Fruit fly (Drosophila melanogaster): ENCODE measurements around the gene CG32536.

The CG32536 gene

DNA sequence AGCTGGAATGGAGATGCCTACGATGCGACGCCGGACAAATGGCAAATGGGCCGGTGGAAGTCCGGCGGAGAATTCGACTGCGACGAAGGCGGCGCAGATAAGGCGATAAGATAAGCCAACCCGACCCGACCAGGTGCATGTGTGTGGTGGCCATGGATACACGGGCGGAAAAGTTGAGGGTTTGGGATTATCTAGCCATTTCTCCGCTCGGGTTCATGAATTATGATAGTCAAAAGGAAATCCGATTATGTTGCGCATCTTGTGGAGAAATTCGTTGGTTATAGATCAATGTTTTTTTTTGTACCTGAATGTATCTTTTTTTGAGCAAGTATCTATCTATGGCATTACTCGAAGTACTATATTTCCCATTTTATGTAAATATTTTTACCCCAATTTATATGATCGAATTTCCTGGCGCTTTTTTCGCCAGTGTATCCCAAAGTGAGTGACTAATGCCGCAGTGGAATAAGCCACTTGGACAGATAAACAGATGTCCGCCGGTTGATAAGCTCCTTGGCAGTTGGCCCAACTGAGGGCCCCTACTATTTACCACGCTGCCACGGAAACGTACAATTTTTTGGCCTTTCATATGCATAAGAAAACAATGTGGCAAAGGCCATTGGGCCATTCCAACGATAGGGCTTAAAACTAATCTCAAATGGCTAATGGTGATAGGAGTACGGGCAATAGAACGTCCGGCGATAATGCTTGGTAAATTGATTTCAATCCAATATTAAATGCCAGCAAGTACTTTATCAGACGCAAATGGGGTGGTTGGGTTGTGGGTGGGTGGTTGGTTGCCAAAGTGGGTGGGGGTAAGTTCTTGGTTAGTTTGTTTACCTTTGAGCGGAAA, 29.3 kb downstream of the CG32536 start, which contains the start of gene CG7992 (continued):
- TF ChIP-seq CoRest (tag; optimal IDR thresholded peaks at IDR 0.05) (peak; percentile 71), CG12391 (tag; optimal IDR thresholded peaks at IDR 0.05) (peak; percentile 55), Rx (GFP tag; IDR thresholded peaks at IDR 0.05) (peak; percentile 50; the same call in 1 of the 2 replicates), CG7271 (tag; optimal IDR thresholded peaks at IDR 0.05) (no peak), run (tag; optimal IDR thresholded peaks at IDR 0.05) (peak; percentile 41), CG2678 (tag; optimal IDR thresholded peaks at IDR 0.05) (peak; percentile 83), esg (GFP tag; conservative IDR thresholded peaks at IDR 0.05) (no peak; the same call in 1 of the 2 replicates), CG12236 (GFP tag; optimal IDR thresholded peaks at IDR 0.05) (peak; percentile 1), GATAe (GFP tag; conservative IDR thresholded peaks at IDR 0.05) (peak; percentile 51), CG1832 (GFP tag; optimal IDR thresholded peaks at IDR 0.05) (no peak), CG17359 (tag; optimal IDR thresholded peaks at IDR 0.05) (peak; percentile 47), jumu (GFP tag; optimal IDR thresholded peaks at IDR 0.05) (peak; percentile 37), E2f1 (GFP tag; IDR thresholded peaks at IDR 0.05) (0 out of 2 replicates have a peak, but pooled peaks have one; percentile 27), z (GFP tag; IDR thresholded peaks at IDR 0.05) (no peak), sob (GFP tag; IDR thresholded peaks at IDR 0.05) (peak; percentile 19; the same call in 1 of the 2 replicates), vfl (GFP tag; optimal IDR thresholded peaks at IDR 0.05) (peak; percentile 12), CG9215 (GFP tag; IDR thresholded peaks at IDR 0.05) (peak; percentile 49), CG11247 (GFP tag; IDR thresholded peaks at IDR 0.05) (no peak), CG32767 (GFP tag; IDR thresholded peaks at IDR 0.05) (peak; percentile 56; the same call in 1 of the 2 replicates), Chrac-16 (GFP tag; optimal IDR thresholded peaks at IDR 0.05) (peak; percentile 21), CG12071 (GFP tag; optimal IDR thresholded peaks at IDR 0.05) (no peak), p53 (GFP tag; optimal IDR thresholded peaks at IDR 0.05) (peak; percentile 28), CG10267 (tag; optimal IDR thresholded peaks at IDR 0.05) (peak; percentile 25), CG13287 (GFP tag; IDR thresholded peaks at IDR 0.05; ENCODE audit: partially characterized antibody) (no peak), Sry-β (GFP tag; optimal IDR thresholded peaks at IDR 0.05) (no peak), Rfx (GFP tag; IDR thresholded peaks at IDR 0.05) (peak; percentile 63), CG42726 (GFP tag; IDR thresholded peaks at IDR 0.05; ENCODE audit: partially characterized antibody) (no peak), CG12219 (GFP tag; optimal IDR thresholded peaks at IDR 0.05) (peak; percentile 27), Abd-B (GFP tag; optimal IDR thresholded peaks at IDR 0.05) (peak; percentile 42), Hr78 (GFP tag; optimal IDR thresholded peaks at IDR 0.05) (peak in 1 of 2 experiments; percentile 32), maf-S (GFP tag; optimal IDR thresholded peaks at IDR 0.05) (peak; percentile 19), fd64A (GFP tag; optimal IDR thresholded peaks at IDR 0.05) (no peak), lilli (GFP tag; optimal IDR thresholded peaks at IDR 0.05) (peak; percentile 77), Ada2b (GFP tag; IDR thresholded peaks at IDR 0.05) (peak; percentile 62), CG17385 (GFP tag; optimal IDR thresholded peaks at IDR 0.05) (peak; percentile 58), az2 (GFP tag; optimal IDR thresholded peaks at IDR 0.05) (no peak), CG10321 (GFP tag; IDR thresholded peaks at IDR 0.05) (no peak), al (GFP tag; IDR thresholded peaks at IDR 0.05) (peak; percentile 46; the same call in 1 of the 2 replicates), CG4424 (GFP tag; optimal IDR thresholded peaks at IDR 0.05) (peak; percentile 41), CG1233 (GFP tag; optimal IDR thresholded peaks at IDR 0.05) (peak; percentile 9), Oaz (GFP tag; IDR thresholded peaks at IDR 0.05) (0 out of 2 replicates have a peak, but pooled peaks have one; percentile 21), Fer1 (GFP tag; optimal IDR thresholded peaks at IDR 0.05) (peak; percentile 73), Ets97D (GFP tag; optimal IDR thresholded peaks at IDR 0.05) (no peak), Max (GFP tag; optimal IDR thresholded peaks at IDR 0.05) (peak; percentile 26), Pdp1 (GFP tag; optimal IDR thresholded peaks at IDR 0.05) (peak; percentile 59 to 65), CG14441 (GFP tag; IDR thresholded peaks at IDR 0.05) (peak; percentile 51; the same call in 1 of the 2 replicates), Bdp1 (GFP tag; optimal IDR thresholded peaks at IDR 0.05) (peak; percentile 23), Gug (GFP tag; IDR thresholded peaks at IDR 0.05) (0 out of 4 replicates have a peak, but pooled peaks have one; percentile 13)

All from whole organism, embryonic.